Worm (Caenorhabditis elegans) whole organism, L2 larva: ENCODE results near the gene cat-1.

ENCODE experiments used
- C34F6.9 ChIP-seq: fragments of 150-350 bp; optimal IDR thresholded peaks from 2 replicates; lab custom pipeline; 2014; ENCODE audit warnings: missing biosample characterization, missing genetic modification characterization
- F13H6.1 ChIP-seq: sonication (generic microtip); optimal IDR thresholded peaks from 2 replicates; lab custom pipeline; 2016; ENCODE audit warnings: missing genetic modification characterization, missing compliant biosample characterization
- R02D3.7 ChIP-seq: fragments of 150-350 bp; optimal IDR thresholded peaks from 2 replicates; lab custom pipeline; 2014; ENCODE audit warnings: missing biosample characterization, missing genetic modification characterization
- Y55F3AM.14 ChIP-seq: fragments of 200-800 bp; sonication (Bioruptor generic); optimal IDR thresholded peaks from 2 replicates; lab custom pipeline; 2018; ENCODE audit warnings: mild to moderate bottlenecking, missing genetic modification characterization, missing compliant biosample characterization
- aly-2 ChIP-seq: fragments of 150-350 bp; optimal IDR thresholded peaks from 2 replicates; lab custom pipeline; 2014; ENCODE audit warnings: missing biosample characterization, missing genetic modification characterization
- ama-1 ChIP-seq: fragments of 150-350 bp; optimal IDR thresholded peaks from 2 replicates; lab custom pipeline; 2018; ENCODE audit warnings: inconsistent platforms
- blmp-1 ChIP-seq: sonication (generic microtip); optimal IDR thresholded peaks from 2 replicates; lab custom pipeline; 2017; ENCODE audit warnings: missing genetic modification characterization, mild to moderate bottlenecking, missing compliant biosample characterization, antibody characterized with exemption, moderate library complexity; ENCODE audit not compliant: insufficient read depth
- ceh-16 ChIP-seq: fragments of 150-350 bp; optimal IDR thresholded peaks from 2 replicates; lab custom pipeline; 2014; ENCODE audit warnings: missing biosample characterization, missing genetic modification characterization
- ceh-82 ChIP-seq: fragments of 150-350 bp; optimal IDR thresholded peaks from 2 replicates; lab custom pipeline; 2014; ENCODE audit warnings: missing biosample characterization, missing genetic modification characterization
- crh-2 ChIP-seq: sonication (generic microtip); optimal IDR thresholded peaks from 2 replicates; lab custom pipeline; 2017; ENCODE audit warnings: missing biosample characterization, missing genetic modification characterization
- dmd-4 ChIP-seq: sonication (generic microtip); optimal IDR thresholded peaks from 2 replicates; lab custom pipeline; 2017; ENCODE audit warnings: missing biosample characterization, missing genetic modification characterization
- egl-27 ChIP-seq: sonication (generic microtip); optimal IDR thresholded peaks from 3 replicates; lab custom pipeline; 2017; ENCODE audit warnings: missing biosample characterization, missing genetic modification reagents, missing genetic modification characterization
- elt-3 ChIP-seq: sonication (generic microtip); optimal IDR thresholded peaks from 2 replicates; lab custom pipeline; 2017; ENCODE audit warnings: missing biosample characterization, missing genetic modification characterization
- fos-1 ChIP-seq: fragments of 150-350 bp; optimal IDR thresholded peaks from 2 replicates; lab custom pipeline; 2014; ENCODE audit warnings: missing biosample characterization, missing genetic modification characterization
- gmeb-1 ChIP-seq: fragments of 150-350 bp; optimal IDR thresholded peaks from 2 replicates; lab custom pipeline; 2014; ENCODE audit warnings: missing biosample characterization, missing genetic modification characterization
- lin-11 ChIP-seq: fragments of 150-350 bp; sonication (generic microtip); optimal IDR thresholded peaks from 2 replicates; lab custom pipeline; 2014; ENCODE audit warnings: missing biosample characterization, missing genetic modification characterization, inconsistent platforms, mixed read lengths
- lin-13 ChIP-seq: fragments of 150-350 bp; optimal IDR thresholded peaks from 2 replicates; lab custom pipeline; 2014; ENCODE audit warnings: missing biosample characterization, missing genetic modification reagents, missing genetic modification characterization
- lin-39 ChIP-seq: fragments of 150-350 bp; optimal IDR thresholded peaks from 2 replicates; lab custom pipeline; 2014; ENCODE audit warnings: missing biosample characterization, missing genetic modification reagents, missing genetic modification characterization
- lsy-2 ChIP-seq, 2 experiments: fragments of 150-350 bp in 1 of 2; sonication (generic microtip) in 1 of 2; optimal IDR thresholded peaks; 2 replicates each; lab custom pipeline; 2014 to 2017; ENCODE audit warnings: missing biosample characterization in 2 of 2, missing genetic modification characterization in 2 of 2
- mab-5 ChIP-seq: fragments of 150-350 bp; optimal IDR thresholded peaks from 2 replicates; lab custom pipeline; 2014; ENCODE audit warnings: missing biosample characterization, missing genetic modification characterization
- mbf-1 ChIP-seq: sonication (generic microtip); optimal IDR thresholded peaks from 2 replicates; lab custom pipeline; 2017; ENCODE audit warnings: missing biosample characterization, missing genetic modification characterization
- mdl-1 ChIP-seq, 2 experiments: fragments of 150-350 bp in 1 of 2; sonication (generic microtip) in 1 of 2; optimal IDR thresholded peaks; 2 replicates each; lab custom pipeline; 2017; ENCODE audit warnings: missing biosample characterization in 2 of 2, missing genetic modification characterization in 2 of 2
- nhr-10 ChIP-seq: sonication (generic microtip); optimal IDR thresholded peaks from 2 replicates; lab custom pipeline; 2017; ENCODE audit warnings: missing biosample characterization, missing genetic modification characterization
- nhr-12 ChIP-seq: fragments of 150-350 bp; optimal IDR thresholded peaks from 2 replicates; lab custom pipeline; 2014; ENCODE audit warnings: missing biosample characterization, missing genetic modification characterization
- nhr-129 ChIP-seq: fragments of 150-350 bp; optimal IDR thresholded peaks from 2 replicates; lab custom pipeline; 2014; ENCODE audit warnings: missing biosample characterization, missing genetic modification characterization
- nhr-21 ChIP-seq: fragments of 150-350 bp; optimal IDR thresholded peaks from 2 replicates; lab custom pipeline; 2014; ENCODE audit warnings: missing biosample characterization, missing genetic modification characterization
- nhr-23 ChIP-seq: fragments of 150-350 bp; optimal IDR thresholded peaks from 2 replicates; lab custom pipeline; 2014; ENCODE audit warnings: missing biosample characterization, missing genetic modification reagents, missing genetic modification characterization
- nhr-6 ChIP-seq: fragments of 150-350 bp; optimal IDR thresholded peaks from 2 replicates; lab custom pipeline; 2014; ENCODE audit warnings: missing biosample characterization, missing genetic modification characterization
- nhr-77 ChIP-seq: fragments of 150-350 bp; optimal IDR thresholded peaks from 2 replicates; lab custom pipeline; 2014; ENCODE audit warnings: missing biosample characterization, missing genetic modification characterization
- peb-1 ChIP-seq: fragments of 150-350 bp; optimal IDR thresholded peaks from 2 replicates; lab custom pipeline; 2014; ENCODE audit warnings: missing biosample characterization, missing genetic modification characterization
- sem-4 ChIP-seq: fragments of 150-350 bp; optimal IDR thresholded peaks from 2 replicates; lab custom pipeline; 2014; ENCODE audit warnings: missing biosample characterization, missing genetic modification reagents, missing genetic modification characterization
- skn-1 ChIP-seq: sonication (generic microtip); optimal IDR thresholded peaks from 2 replicates; lab custom pipeline; 2017; ENCODE audit warnings: missing biosample characterization, missing genetic modification characterization
- sma-3 ChIP-seq: sonication (generic microtip); optimal IDR thresholded peaks from 2 replicates; lab custom pipeline; 2016; ENCODE audit warnings: missing genetic modification reagents, missing genetic modification characterization, missing compliant biosample characterization
- sma-9 ChIP-seq, 2 experiments: fragments of 150-350 bp in 1 of 2; sonication (generic microtip) in 1 of 2; optimal IDR thresholded peaks; 2 replicates each; lab custom pipeline; 2014 to 2016; ENCODE audit warnings: missing genetic modification characterization in 2 of 2, mild to moderate bottlenecking in 1 of 2, missing biosample characterization in 1 of 2, missing compliant biosample characterization in 1 of 2, missing genetic modification reagents in 1 of 2, moderate library complexity in 1 of 2
- snpc-4 ChIP-seq: fragments of 150-350 bp; optimal IDR thresholded peaks from 2 replicates; lab custom pipeline; 2014; ENCODE audit warnings: missing biosample characterization, missing genetic modification characterization
- unc-39 ChIP-seq: fragments of 150-350 bp; optimal IDR thresholded peaks from 2 replicates; lab custom pipeline; 2014; ENCODE audit warnings: missing biosample characterization, missing genetic modification characterization
- unc-55 ChIP-seq: fragments of 150-350 bp; sonication (generic microtip); optimal IDR thresholded peaks from 3 replicates; lab custom pipeline; 2014; ENCODE audit warnings: missing biosample characterization, missing genetic modification reagents, missing genetic modification characterization
- zag-1 ChIP-seq: fragments of 150-350 bp; optimal IDR thresholded peaks from 2 replicates; lab custom pipeline; 2014; ENCODE audit warnings: missing biosample characterization, missing genetic modification characterization
- ztf-1 ChIP-seq: fragments of 200-800 bp; sonication (Bioruptor generic); conservative IDR thresholded peaks from 2 replicates; pipeline ENCODE4 v1.3.6; 2022; ENCODE audit warnings: missing genetic modification characterization, missing compliant biosample characterization
- ztf-11 ChIP-seq: sonication (generic microtip); optimal IDR thresholded peaks from 2 replicates; lab custom pipeline; 2017; ENCODE audit warnings: missing biosample characterization, missing genetic modification characterization
- ztf-4 ChIP-seq: fragments of 150-350 bp; optimal IDR thresholded peaks from 2 replicates; lab custom pipeline; 2014; ENCODE audit warnings: missing biosample characterization, missing genetic modification characterization

Gene cat-1

DNA sequence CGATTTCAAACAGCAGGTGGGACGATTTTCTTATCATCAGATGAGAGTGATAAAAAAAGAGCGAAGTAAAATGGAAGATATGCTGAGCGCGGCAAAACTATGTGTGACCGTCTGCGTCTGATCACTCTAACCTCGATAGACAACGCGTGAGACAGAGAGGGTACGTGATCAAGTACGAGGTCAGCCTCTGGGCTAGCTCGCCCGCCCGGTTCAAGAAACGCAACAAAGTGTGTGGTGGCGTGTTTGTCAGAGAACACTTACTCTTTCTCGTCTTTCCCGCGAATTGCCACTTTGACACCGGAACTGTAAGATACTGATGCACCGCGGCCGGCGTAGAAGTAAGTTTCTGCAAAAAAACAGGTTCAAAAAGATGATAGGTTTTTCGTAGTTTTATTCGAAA, 14.3 kb downstream of the cat-1 start (continued):
- peak; percentile 26 for TF ChIP-seq gmeb-1 (tag; lab: Kevin White, UChicago)
- no peak for TF ChIP-seq lin-39 (tag; lab: Kevin White, UChicago)
- no peak for TF ChIP-seq lin-13 (GFP tag; lab: Kevin White, UChicago)
- TF ChIP-seq unc-39 (tag; lab: Kevin White, UChicago): no peak
- TF ChIP-seq sma-3: peak; percentile 80
- peak; percentile 49 for TF ChIP-seq egl-27 (tag; lab: Kevin White, UChicago)
- no peak for TF ChIP-seq peb-1 (tag; lab: Kevin White, UChicago)
- peak; percentile 56 for TF ChIP-seq nhr-21 (tag; lab: Kevin White, UChicago)
- no peak for TF ChIP-seq ceh-82 (tag; lab: Kevin White, UChicago)
- no peak for TF ChIP-seq nhr-6 (tag; lab: Kevin White, UChicago)
- no peak for TF ChIP-seq lin-11 (tag; lab: Kevin White, UChicago)
- no peak for TF ChIP-seq skn-1 (tag; lab: Kevin White, UChicago)
- TF ChIP-seq, all 48 proteins: peak for 13

DNA sequence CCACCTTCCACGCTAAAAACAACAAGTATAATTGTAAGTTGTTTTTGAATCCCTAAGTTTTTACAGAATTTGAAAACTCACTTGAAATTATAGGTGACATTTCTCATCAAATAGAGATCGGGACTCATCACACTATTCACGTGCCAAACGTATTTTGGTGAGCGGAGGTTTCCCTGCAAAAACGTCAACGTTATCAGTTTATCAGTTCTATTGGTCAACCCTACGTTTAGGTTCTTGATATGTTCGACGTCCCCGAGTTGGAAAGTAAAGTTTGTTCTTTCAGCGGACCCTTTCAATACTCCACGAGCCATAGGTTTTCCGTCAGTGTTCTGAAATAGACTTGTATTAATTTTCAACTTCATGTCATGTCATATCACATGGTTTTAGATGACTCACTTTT, 15.1 kb downstream of the cat-1 start:
- no peak for TF ChIP-seq lin-13 (GFP tag; lab: Kevin White, UChicago)
- peak; percentile 60 for TF ChIP-seq fos-1 (tag; lab: Kevin White, UChicago)
- TF ChIP-seq ceh-16 (tag; lab: Kevin White, UChicago): no peak
- TF ChIP-seq peb-1 (tag; lab: Kevin White, UChicago): no peak
- no peak for TF ChIP-seq lin-39 (tag; lab: Kevin White, UChicago)
- no peak for TF ChIP-seq C34F6.9 (tag; lab: Kevin White, UChicago)
- no peak for TF ChIP-seq blmp-1
- no peak for TF ChIP-seq nhr-77 (tag; lab: Kevin White, UChicago)
- TF ChIP-seq R02D3.7: no peak
- no peak for TF ChIP-seq lsy-2 (tag; optimal IDR thresholded peaks at IDR 0.05; lab: Kevin White, UChicago)
- peak; percentile 60 for TF ChIP-seq sma-9 (GFP tag; optimal IDR thresholded peaks at IDR 0.05; lab: Kevin White, UChicago)
- TF ChIP-seq sma-9 (tag; optimal IDR thresholded peaks at IDR 0.05; lab: Kevin White, UChicago): no peak

DNA sequence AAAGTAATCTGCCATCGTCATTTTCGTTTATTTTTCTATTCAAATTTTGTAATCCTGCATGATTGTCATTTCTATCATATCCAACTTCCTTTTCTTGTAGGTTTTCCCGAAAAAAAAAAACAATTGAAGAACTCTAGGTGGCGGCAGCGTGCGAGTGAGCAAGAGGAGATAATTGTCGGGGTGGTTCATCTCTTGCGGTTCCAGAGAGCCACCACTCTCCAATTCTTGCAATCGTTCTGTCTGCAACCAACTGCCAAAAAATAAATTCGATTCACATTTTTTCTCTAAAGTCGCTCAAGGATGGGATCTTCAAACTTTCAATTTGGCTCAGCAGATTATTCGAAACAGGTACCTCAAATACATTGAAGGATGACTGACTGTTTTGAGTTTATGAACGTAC, 18.4 kb downstream of the cat-1 start, which contains the start of gene W01C8.1:
TSS of gene W01C8.1 (plus strand) at position 301 of the 400 bp plus-strand sequence.
- no peak for TF ChIP-seq fos-1 (tag; lab: Kevin White, UChicago)
- TF ChIP-seq egl-27 (tag; lab: Kevin White, UChicago): no peak
- no peak for TF ChIP-seq lin-13 (GFP tag; lab: Kevin White, UChicago)
- no peak for TF ChIP-seq ztf-11 (tag; lab: Kevin White, UChicago)
- TF ChIP-seq nhr-12 (tag; lab: Kevin White, UChicago): no peak
- TF ChIP-seq ztf-4 (tag; lab: Kevin White, UChicago): no peak
- no peak for TF ChIP-seq dmd-4 (tag; lab: Kevin White, UChicago)

ce11 chrX:5689077-5689476, 21.5 kb downstream of the cat-1 start:
- TF ChIP-seq skn-1 (tag; lab: Kevin White, UChicago): no peak

DNA sequence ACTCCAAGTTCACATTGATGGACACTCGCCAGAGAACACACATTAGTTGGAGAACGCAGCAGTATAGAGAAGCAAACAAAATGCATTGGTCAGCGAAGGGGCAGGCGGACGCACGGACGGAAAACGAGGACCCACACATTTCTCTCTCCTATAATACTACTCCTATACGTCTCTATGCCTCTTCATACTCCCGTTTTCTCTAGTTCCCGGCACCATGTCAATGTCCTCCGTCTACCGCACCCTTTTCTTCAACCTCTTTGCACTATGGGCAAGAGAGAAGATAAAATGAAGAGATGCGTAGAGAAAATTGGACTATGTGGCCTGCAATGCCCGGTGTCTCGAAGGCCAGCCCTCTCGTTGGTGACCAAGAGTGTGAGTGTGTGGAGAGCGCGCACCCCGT, 24.5 kb downstream of the cat-1 start, which contains the start of gene set-20:
TSS of gene set-20 (minus strand) at position 94 of the 400 bp plus-strand sequence.
- TF ChIP-seq zag-1 (tag; lab: Kevin White, UChicago) (peak; percentile 64), ceh-16 (tag; lab: Kevin White, UChicago) (no peak), lin-39 (tag; lab: Kevin White, UChicago) (no peak), ama-1 (lab: Kevin White, UChicago) (no peak), mab-5 (tag; lab: Kevin White, UChicago) (peak; percentile 59), C34F6.9 (tag; lab: Kevin White, UChicago) (peak; percentile 66), mdl-1 (tag; optimal IDR thresholded peaks at IDR 0.05; lab: Kevin White, UChicago) (peak; percentile 46 to 52), Y55F3AM.14 (GFP tag; lab: Kevin White, UChicago) (no peak), elt-3 (tag; lab: Kevin White, UChicago) (no peak), nhr-23 (tag; lab: Kevin White, UChicago) (no peak), ztf-1 (GFP tag; lab: Robert Waterston, UW) (no peak), sma-9 (GFP tag; optimal IDR thresholded peaks at IDR 0.05; lab: Kevin White, UChicago) (no peak), sma-9 (tag; optimal IDR thresholded peaks at IDR 0.05; lab: Kevin White, UChicago) (no peak), nhr-10 (tag; lab: Kevin White, UChicago) (no peak), aly-2 (tag; lab: Kevin White, UChicago) (no peak), ztf-4 (tag; lab: Kevin White, UChicago) (no peak), snpc-4 (tag; lab: Kevin White, UChicago) (no peak), sma-3 (peak; percentile 57), peb-1 (tag; lab: Kevin White, UChicago) (peak; percentile 57), ceh-82 (tag; lab: Kevin White, UChicago) (no peak), sem-4 (peak; percentile 16), fos-1 (tag; lab: Kevin White, UChicago) (peak; percentile 79), unc-55 (no peak), dmd-4 (tag; lab: Kevin White, UChicago) (no peak), lsy-2 (tag; optimal IDR thresholded peaks at IDR 0.05; lab: Kevin White, UChicago) (peak in 1 of 2 experiments; percentile 7), F13H6.1 (tag; lab: Kevin White, UChicago) (peak; percentile 90), nhr-129 (tag; lab: Kevin White, UChicago) (peak; percentile 81), gmeb-1 (tag; lab: Kevin White, UChicago) (no peak), nhr-6 (tag; lab: Kevin White, UChicago) (peak; percentile 33), nhr-12 (tag; lab: Kevin White, UChicago) (no peak), lin-11 (tag; lab: Kevin White, UChicago) (peak; percentile 34), mbf-1 (no peak), blmp-1 (peak; percentile 31), nhr-21 (tag; lab: Kevin White, UChicago) (peak; percentile 66), crh-2 (tag; lab: Kevin White, UChicago) (peak; percentile 47), egl-27 (tag; lab: Kevin White, UChicago) (peak; percentile 76)
